Worm (Caenorhabditis elegans) whole organism, L1 larva: Measurements from ENCODE around the gene lec-6.

ENCODE experiments used
- C04F5.9 ChIP-seq: sonication (generic microtip); optimal IDR thresholded peaks from 2 replicates; lab custom pipeline; 2016; ENCODE audit warnings: missing genetic modification characterization, missing compliant biosample characterization
- C16A3.4 ChIP-seq: fragments of 150-350 bp; optimal IDR thresholded peaks from 2 replicates; lab custom pipeline; 2014; ENCODE audit warnings: missing biosample characterization, missing genetic modification characterization
- C34B4.2 ChIP-seq: sonication (generic microtip); optimal IDR thresholded peaks from 2 replicates; lab custom pipeline; 2017; ENCODE audit warnings: mild to moderate bottlenecking, missing genetic modification characterization, missing compliant biosample characterization
- Y116A8C.19 ChIP-seq: sonication (generic microtip); optimal IDR thresholded peaks from 2 replicates; lab custom pipeline; 2016; ENCODE audit warnings: missing compliant biosample characterization, missing genetic modification characterization, borderline replicate concordance
- aly-2 ChIP-seq: fragments of 150-350 bp; optimal IDR thresholded peaks from 2 replicates; lab custom pipeline; 2014; ENCODE audit warnings: missing biosample characterization, missing genetic modification characterization
- ama-1 ChIP-seq: fragments of 150-350 bp; optimal IDR thresholded peaks from 2 replicates; lab custom pipeline; 2014
- ceh-63 ChIP-seq: fragments of 200-800 bp; sonication (Bioruptor generic); optimal IDR thresholded peaks from 2 replicates; lab custom pipeline; 2018; ENCODE audit warnings: mild to moderate bottlenecking, missing genetic modification characterization, missing compliant biosample characterization
- ceh-8 ChIP-seq: fragments of 200-800 bp; sonication (Bioruptor generic); optimal IDR thresholded peaks from 2 replicates; lab custom pipeline; 2018; ENCODE audit warnings: mild to moderate bottlenecking, missing genetic modification characterization, moderate library complexity, missing compliant biosample characterization
- ceh-90 ChIP-seq: sonication (generic microtip); optimal IDR thresholded peaks from 2 replicates; lab custom pipeline; 2016; ENCODE audit warnings: missing genetic modification characterization, missing compliant biosample characterization
- dpl-1 ChIP-seq, 3 experiments: fragments of 150-350 bp in 2 of 3; sonication (generic microtip) in 1 of 3; optimal IDR thresholded peaks; 2 replicates each; lab custom pipeline; 2014 to 2017; ENCODE audit warnings: missing biosample characterization in 3 of 3, missing genetic modification characterization in 3 of 3, missing genetic modification reagents in 3 of 3
- efl-1 ChIP-seq, 4 experiments: fragments of 150-350 bp; optimal IDR thresholded peaks in 3 of 4; peaks in 1 of 4; 1 replicate in 1 of 4; 2 replicates in 3 of 4; lab custom pipeline; 2014; ENCODE audit warnings: missing biosample characterization in 2 of 4, missing genetic modification characterization in 2 of 4, missing genetic modification reagents in 2 of 4
- egl-13 ChIP-seq: sonication (generic microtip); optimal IDR thresholded peaks from 2 replicates; lab custom pipeline; 2016; ENCODE audit warnings: missing genotype, missing genetic modification reagents, missing genetic modification characterization, missing compliant biosample characterization
- egl-27 ChIP-seq, 2 experiments: fragments of 150-350 bp in 1 of 2; sonication (generic microtip); optimal IDR thresholded peaks; 3 replicates each; lab custom pipeline; 2017 to 2018; ENCODE audit warnings: missing biosample characterization in 2 of 2, missing genetic modification characterization in 2 of 2, missing genetic modification reagents in 2 of 2
- elt-3 ChIP-seq, 6 experiments: fragments of 150-350 bp in 1 of 6; sonication (generic microtip); optimal IDR thresholded peaks; 2 replicates each; lab custom pipeline; 2017 to 2018; ENCODE audit warnings: missing biosample characterization in 6 of 6, missing genetic modification characterization in 6 of 6, inconsistent platforms in 1 of 6
- ets-5 ChIP-seq: fragments of 200-800 bp; sonication (Bioruptor generic); IDR thresholded peaks from 2 replicates; pipeline ENCODE4 v1.3.6; 2022; ENCODE audit warnings: missing genetic modification characterization, missing compliant biosample characterization
- fkh-4 ChIP-seq: sonication (generic microtip); optimal IDR thresholded peaks from 2 replicates; lab custom pipeline; 2016; ENCODE audit warnings: missing compliant biosample characterization, missing genetic modification characterization, borderline replicate concordance
- fkh-8 ChIP-seq: sonication (generic microtip); optimal IDR thresholded peaks from 2 replicates; lab custom pipeline; 2016; ENCODE audit warnings: mild to moderate bottlenecking, missing genetic modification characterization, missing compliant biosample characterization
- hlh-17 ChIP-seq: fragments of 200-800 bp; sonication (Bioruptor generic); optimal IDR thresholded peaks from 2 replicates; lab custom pipeline; 2018; ENCODE audit warnings: missing genetic modification characterization, mild to moderate bottlenecking, missing compliant biosample characterization, moderate library complexity, borderline replicate concordance
- hlh-4 ChIP-seq: sonication (generic microtip); optimal IDR thresholded peaks from 2 replicates; lab custom pipeline; 2016; ENCODE audit warnings: mild to moderate bottlenecking, missing genetic modification characterization, missing compliant biosample characterization
- hpl-2 ChIP-seq: fragments of 150-350 bp; optimal IDR thresholded peaks from 2 replicates; lab custom pipeline; 2014; ENCODE audit warnings: missing biosample characterization, missing genetic modification reagents, missing genetic modification characterization
- isw-1 ChIP-seq: fragments of 200-800 bp; sonication (Bioruptor generic); IDR thresholded peaks from 2 replicates; pipeline ENCODE4 v1.3.6; 2022; ENCODE audit warnings: missing genetic modification characterization, missing compliant biosample characterization
- jun-1 ChIP-seq: fragments of 150-350 bp; optimal IDR thresholded peaks from 2 replicates; lab custom pipeline; 2014; ENCODE audit warnings: missing biosample characterization, missing genetic modification reagents, missing genetic modification characterization
- lin-13 ChIP-seq: fragments of 150-350 bp; optimal IDR thresholded peaks from 2 replicates; lab custom pipeline; 2014; ENCODE audit warnings: missing biosample characterization, missing genetic modification reagents, missing genetic modification characterization
- lin-14 ChIP-seq: fragments of 200-800 bp; sonication (Bioruptor generic); optimal IDR thresholded peaks from 2 replicates; lab custom pipeline; 2018; ENCODE audit warnings: mild to moderate bottlenecking, missing genetic modification characterization, moderate library complexity, missing compliant biosample characterization
- lin-35 ChIP-seq, 2 experiments: fragments of 150-350 bp; optimal IDR thresholded peaks; 2 replicates each; lab custom pipeline; 2014; ENCODE audit warnings: missing biosample characterization in 2 of 2, missing genetic modification characterization in 2 of 2, missing genetic modification reagents in 2 of 2
- lin-39 ChIP-seq: fragments of 150-350 bp; optimal IDR thresholded peaks from 2 replicates; lab custom pipeline; 2014; ENCODE audit warnings: missing biosample characterization, missing genetic modification reagents, missing genetic modification characterization
- lir-3 ChIP-seq: sonication (generic microtip); optimal IDR thresholded peaks from 2 replicates; lab custom pipeline; 2016; ENCODE audit warnings: mild to moderate bottlenecking, missing genetic modification characterization, moderate library complexity, missing compliant biosample characterization; ENCODE audit not compliant: poor library complexity
- mab-9 ChIP-seq: fragments of 200-800 bp; sonication (Bioruptor generic); IDR thresholded peaks from 2 replicates; pipeline ENCODE4 v1.3.6; 2022; ENCODE audit warnings: missing genetic modification reagents, missing genetic modification characterization, missing compliant biosample characterization
- mdl-1 ChIP-seq, 2 experiments: fragments of 150-350 bp; optimal IDR thresholded peaks; 2 replicates each; lab custom pipeline; 2014 to 2017; ENCODE audit warnings: missing biosample characterization in 2 of 2, missing genetic modification characterization in 2 of 2, inconsistent platforms in 1 of 2
- mef-2 ChIP-seq: fragments of 150-350 bp; optimal IDR thresholded peaks from 2 replicates; lab custom pipeline; 2014; ENCODE audit warnings: missing biosample characterization, missing genetic modification characterization
- nhr-11 ChIP-seq: fragments of 150-350 bp; optimal IDR thresholded peaks from 2 replicates; lab custom pipeline; 2014; ENCODE audit warnings: missing biosample characterization, missing genetic modification characterization
- nhr-19 ChIP-seq: fragments of 200-800 bp; sonication (Bioruptor generic); conservative IDR thresholded peaks from 2 replicates; pipeline ENCODE4 v1.3.6; 2022; ENCODE audit warnings: missing genetic modification characterization, missing compliant biosample characterization
- nhr-20 ChIP-seq: sonication (generic microtip); optimal IDR thresholded peaks from 2 replicates; lab custom pipeline; 2016; ENCODE audit warnings: mild to moderate bottlenecking, missing genetic modification characterization, missing compliant biosample characterization
- nhr-28 ChIP-seq: fragments of 150-350 bp; optimal IDR thresholded peaks from 2 replicates; lab custom pipeline; 2014; ENCODE audit warnings: missing biosample characterization, missing genetic modification characterization
- nhr-71 ChIP-seq: sonication (generic microtip); optimal IDR thresholded peaks from 2 replicates; lab custom pipeline; 2016; ENCODE audit warnings: mild to moderate bottlenecking, missing genetic modification characterization, moderate library complexity, missing compliant biosample characterization
- nhr-76 ChIP-seq: sonication (generic microtip); optimal IDR thresholded peaks from 2 replicates; lab custom pipeline; 2017; ENCODE audit warnings: missing biosample characterization, missing genetic modification characterization
- nhr-77 ChIP-seq: fragments of 150-350 bp; optimal IDR thresholded peaks from 2 replicates; lab custom pipeline; 2014; ENCODE audit warnings: missing biosample characterization, missing genetic modification characterization
- nhr-85 ChIP-seq: sonication (generic microtip); peaks from one replicate; lab custom pipeline; 2016; ENCODE audit warnings: missing genetic modification characterization, inconsistent platforms, missing compliant biosample characterization
- nhr-90 ChIP-seq: sonication (generic microtip); optimal IDR thresholded peaks from 2 replicates; lab custom pipeline; 2016; ENCODE audit warnings: mild to moderate bottlenecking, missing genetic modification characterization, missing compliant biosample characterization; ENCODE audit not compliant: poor library complexity
- pqm-1 ChIP-seq: sonication (generic microtip); optimal IDR thresholded peaks from 3 replicates; lab custom pipeline; 2017; ENCODE audit warnings: missing biosample characterization, missing genetic modification characterization
- rnt-1 ChIP-seq: sonication (generic microtip); optimal IDR thresholded peaks from 2 replicates; lab custom pipeline; 2016; ENCODE audit warnings: mild to moderate bottlenecking, missing genetic modification characterization, moderate library complexity, missing compliant biosample characterization
- skn-1 ChIP-seq: fragments of 150-350 bp; optimal IDR thresholded peaks from 2 replicates; lab custom pipeline; 2014; ENCODE audit warnings: missing biosample characterization, missing genetic modification characterization
- sox-4 ChIP-seq: sonication (generic microtip); optimal IDR thresholded peaks from 2 replicates; lab custom pipeline; 2016; ENCODE audit warnings: missing genetic modification characterization, missing compliant biosample characterization
- sptf-1 ChIP-seq: fragments of 150-350 bp; optimal IDR thresholded peaks from 2 replicates; lab custom pipeline; 2014; ENCODE audit warnings: missing biosample characterization, missing genetic modification characterization
- sup-37 ChIP-seq: fragments of 200-800 bp; sonication (Bioruptor generic); optimal IDR thresholded peaks from 2 replicates; lab custom pipeline; 2018; ENCODE audit warnings: mild to moderate bottlenecking, missing genetic modification characterization, missing compliant biosample characterization
- swsn-7 ChIP-seq: sonication (generic microtip); optimal IDR thresholded peaks from 2 replicates; lab custom pipeline; 2016; ENCODE audit warnings: missing genetic modification characterization, missing compliant biosample characterization
- tbx-2 ChIP-seq: sonication (generic microtip); optimal IDR thresholded peaks from 2 replicates; lab custom pipeline; 2016; ENCODE audit warnings: missing genetic modification characterization, missing compliant biosample characterization
- unc-30 ChIP-seq: sonication (generic microtip); optimal IDR thresholded peaks from 2 replicates; lab custom pipeline; 2017; ENCODE audit warnings: missing biosample characterization, missing genetic modification characterization
- unc-62 ChIP-seq: fragments of 150-350 bp; optimal IDR thresholded peaks from 2 replicates; lab custom pipeline; 2014; ENCODE audit warnings: missing biosample characterization, missing genetic modification reagents, missing genetic modification characterization
- unc-86 ChIP-seq: sonication (generic microtip); optimal IDR thresholded peaks from 2 replicates; lab custom pipeline; 2016; ENCODE audit warnings: missing genetic modification characterization, missing compliant biosample characterization
- unc-98 ChIP-seq: fragments of 200-800 bp; sonication (Bioruptor generic); IDR thresholded peaks from 2 replicates; pipeline ENCODE4 v1.3.6; 2022; ENCODE audit warnings: missing genetic modification characterization, missing compliant biosample characterization
- xbp-1 ChIP-seq: sonication (generic microtip); optimal IDR thresholded peaks from 2 replicates; lab custom pipeline; 2016; ENCODE audit warnings: missing genetic modification characterization, missing compliant biosample characterization
- zag-1 ChIP-seq: fragments of 150-350 bp; optimal IDR thresholded peaks from 2 replicates; lab custom pipeline; 2014; ENCODE audit warnings: missing biosample characterization, missing genetic modification characterization
- ztf-11 ChIP-seq, 2 experiments: sonication (generic microtip); optimal IDR thresholded peaks; 2 replicates each; lab custom pipeline; 2016 to 2017; ENCODE audit warnings: missing genetic modification characterization in 2 of 2, missing biosample characterization in 1 of 2, missing compliant biosample characterization in 1 of 2

lec-6 gene

ce11 chrIII:647248-647647 lies 47.1 kb upstream of the lec-6 start (continued):
- TF ChIP-seq lir-3 (no peak), egl-27 (tag; optimal IDR thresholded peaks at IDR 0.05; lab: Kevin White, UChicago) (no peak), dpl-1 (GFP tag; optimal IDR thresholded peaks at IDR 0.05; lab: Kevin White, UChicago) (peak in 1 of 3 experiments; percentile 7), fkh-4 (tag; lab: Kevin White, UChicago) (no peak), elt-3 (tag; optimal IDR thresholded peaks at IDR 0.05; lab: Kevin White, UChicago) (no peak), aly-2 (no peak), isw-1 (GFP tag; lab: Robert Waterston, UW) (no peak), jun-1 (tag; lab: Kevin White, UChicago) (no peak), skn-1 (tag; lab: Kevin White, UChicago) (no peak), nhr-28 (tag; lab: Kevin White, UChicago) (no peak), hlh-17 (GFP tag; lab: Kevin White, UChicago) (no peak), zag-1 (tag; lab: Kevin White, UChicago) (no peak), ceh-63 (GFP tag; lab: Kevin White, UChicago) (no peak), C16A3.4 (no peak), lin-35 (GFP tag; optimal IDR thresholded peaks at IDR 0.05; lab: Kevin White, UChicago) (no peak), hpl-2 (GFP tag; lab: Kevin White, UChicago) (no peak), tbx-2 (tag; lab: Kevin White, UChicago) (peak; percentile 7), sox-4 (tag; lab: Kevin White, UChicago) (no peak), mab-9 (GFP tag; lab: Robert Waterston, UW) (no peak), nhr-71 (tag; lab: Kevin White, UChicago) (peak; percentile 45), fkh-8 (tag; lab: Kevin White, UChicago) (no peak), sptf-1 (no peak), lin-39 (tag; lab: Kevin White, UChicago) (no peak), ceh-8 (GFP tag; lab: Kevin White, UChicago) (no peak), unc-62 (GFP tag; lab: Kevin White, UChicago) (no peak), unc-86 (tag; lab: Kevin White, UChicago) (no peak), lin-14 (GFP tag; lab: Kevin White, UChicago) (peak; percentile 64), ama-1 (lab: Kevin White, UChicago) (no peak), C34B4.2 (tag; lab: Kevin White, UChicago) (no peak), nhr-85 (no peak), unc-98 (GFP tag; lab: Robert Waterston, UW) (no peak), hlh-4 (no peak), unc-30 (tag; lab: Kevin White, UChicago) (no peak), C04F5.9 (tag; lab: Kevin White, UChicago) (no peak), lin-13 (GFP tag; lab: Kevin White, UChicago) (no peak), nhr-76 (tag; lab: Kevin White, UChicago) (no peak), ets-5 (GFP tag; lab: Robert Waterston, UW) (no peak), egl-13 (no peak), Y116A8C.19 (tag; lab: Kevin White, UChicago) (no peak), mdl-1 (tag; optimal IDR thresholded peaks at IDR 0.05; lab: Kevin White, UChicago) (peak in 1 of 2 experiments; percentile 37), nhr-11 (tag; lab: Kevin White, UChicago) (no peak), nhr-90 (no peak), rnt-1 (tag; lab: Kevin White, UChicago) (no peak), ceh-90 (tag; lab: Kevin White, UChicago) (no peak), efl-1 (optimal IDR thresholded peaks at IDR 0.05; lab: Kevin White, UChicago) (peak; percentile 1 to 62), efl-1 (GFP tag; optimal IDR thresholded peaks at IDR 0.05 in 1 of 2; lab: Kevin White, UChicago) (no peak), mef-2 (tag; lab: Kevin White, UChicago) (no peak), nhr-20 (no peak), pqm-1 (tag; lab: Kevin White, UChicago) (no peak), nhr-19 (GFP tag; lab: Robert Waterston, UW) (no peak), xbp-1 (tag; lab: Kevin White, UChicago) (peak; percentile 81), nhr-77 (tag; lab: Kevin White, UChicago) (no peak), sup-37 (no peak), swsn-7 (tag; lab: Kevin White, UChicago) (peak; percentile 26), ztf-11 (tag; optimal IDR thresholded peaks at IDR 0.05; lab: Kevin White, UChicago) (no peak)
